Worm (Caenorhabditis elegans) whole organism, L2 larva: ENCODE measurements around the gene F20C5.11.
"Not testable (repeated sequence)": the region's sequence is repeated elsewhere in the genome, so short reads cannot be mapped to it uniquely, and the experiment has no call there.

Source experiments
- F13H6.1 ChIP-seq: sonication (generic microtip); optimal IDR thresholded peaks from 2 replicates; lab custom pipeline; 2016; ENCODE audit warnings: missing genetic modification characterization, missing compliant biosample characterization
- Y55F3AM.14 ChIP-seq: fragments of 200-800 bp; sonication (Bioruptor generic); optimal IDR thresholded peaks from 2 replicates; lab custom pipeline; 2018; ENCODE audit warnings: mild to moderate bottlenecking, missing genetic modification characterization, missing compliant biosample characterization
- ZK546.5 ChIP-seq: sonication (generic microtip); optimal IDR thresholded peaks from 2 replicates; lab custom pipeline; 2017; ENCODE audit warnings: missing biosample characterization, missing genetic modification characterization
- alr-1 ChIP-seq: fragments of 150-350 bp; optimal IDR thresholded peaks from 2 replicates; lab custom pipeline; 2014; ENCODE audit warnings: missing biosample characterization, missing genetic modification characterization
- ama-1 ChIP-seq: fragments of 150-350 bp; optimal IDR thresholded peaks from 2 replicates; lab custom pipeline; 2018; ENCODE audit warnings: inconsistent platforms
- ceh-82 ChIP-seq: fragments of 150-350 bp; optimal IDR thresholded peaks from 2 replicates; lab custom pipeline; 2014; ENCODE audit warnings: missing biosample characterization, missing genetic modification characterization
- crh-2 ChIP-seq: sonication (generic microtip); optimal IDR thresholded peaks from 2 replicates; lab custom pipeline; 2017; ENCODE audit warnings: missing biosample characterization, missing genetic modification characterization
- dmd-4 ChIP-seq: sonication (generic microtip); optimal IDR thresholded peaks from 2 replicates; lab custom pipeline; 2017; ENCODE audit warnings: missing biosample characterization, missing genetic modification characterization
- egl-27 ChIP-seq: sonication (generic microtip); optimal IDR thresholded peaks from 3 replicates; lab custom pipeline; 2017; ENCODE audit warnings: missing biosample characterization, missing genetic modification reagents, missing genetic modification characterization
- elt-1 ChIP-seq: fragments of 150-350 bp; optimal IDR thresholded peaks from 2 replicates; lab custom pipeline; 2014; ENCODE audit warnings: missing biosample characterization, missing genetic modification characterization
- lin-11 ChIP-seq: fragments of 150-350 bp; sonication (generic microtip); optimal IDR thresholded peaks from 2 replicates; lab custom pipeline; 2014; ENCODE audit warnings: missing biosample characterization, missing genetic modification characterization, inconsistent platforms, mixed read lengths
- lin-13 ChIP-seq: fragments of 150-350 bp; optimal IDR thresholded peaks from 2 replicates; lab custom pipeline; 2014; ENCODE audit warnings: missing biosample characterization, missing genetic modification reagents, missing genetic modification characterization
- lin-39 ChIP-seq: fragments of 150-350 bp; optimal IDR thresholded peaks from 2 replicates; lab custom pipeline; 2014; ENCODE audit warnings: missing biosample characterization, missing genetic modification reagents, missing genetic modification characterization
- lsy-2 ChIP-seq, 2 experiments: fragments of 150-350 bp in 1 of 2; sonication (generic microtip) in 1 of 2; optimal IDR thresholded peaks; 2 replicates each; lab custom pipeline; 2014 to 2017; ENCODE audit warnings: missing biosample characterization in 2 of 2, missing genetic modification characterization in 2 of 2
- mbf-1 ChIP-seq: sonication (generic microtip); optimal IDR thresholded peaks from 2 replicates; lab custom pipeline; 2017; ENCODE audit warnings: missing biosample characterization, missing genetic modification characterization
- nhr-21 ChIP-seq: fragments of 150-350 bp; optimal IDR thresholded peaks from 2 replicates; lab custom pipeline; 2014; ENCODE audit warnings: missing biosample characterization, missing genetic modification characterization
- nhr-23 ChIP-seq: fragments of 150-350 bp; optimal IDR thresholded peaks from 2 replicates; lab custom pipeline; 2014; ENCODE audit warnings: missing biosample characterization, missing genetic modification reagents, missing genetic modification characterization
- nhr-237 ChIP-seq: fragments of 150-350 bp; optimal IDR thresholded peaks from 2 replicates; lab custom pipeline; 2014; ENCODE audit warnings: missing biosample characterization, missing genetic modification characterization
- nhr-25 ChIP-seq: fragments of 150-350 bp; sonication (generic microtip); optimal IDR thresholded peaks from 3 replicates; lab custom pipeline; 2014; ENCODE audit warnings: missing biosample characterization, missing genetic modification characterization
- nhr-6 ChIP-seq: fragments of 150-350 bp; optimal IDR thresholded peaks from 2 replicates; lab custom pipeline; 2014; ENCODE audit warnings: missing biosample characterization, missing genetic modification characterization
- nhr-77 ChIP-seq: fragments of 150-350 bp; optimal IDR thresholded peaks from 2 replicates; lab custom pipeline; 2014; ENCODE audit warnings: missing biosample characterization, missing genetic modification characterization
- peb-1 ChIP-seq: fragments of 150-350 bp; optimal IDR thresholded peaks from 2 replicates; lab custom pipeline; 2014; ENCODE audit warnings: missing biosample characterization, missing genetic modification characterization
- sem-4 ChIP-seq: fragments of 150-350 bp; optimal IDR thresholded peaks from 2 replicates; lab custom pipeline; 2014; ENCODE audit warnings: missing biosample characterization, missing genetic modification reagents, missing genetic modification characterization
- skn-1 ChIP-seq: sonication (generic microtip); optimal IDR thresholded peaks from 2 replicates; lab custom pipeline; 2017; ENCODE audit warnings: missing biosample characterization, missing genetic modification characterization
- sma-9 ChIP-seq, 2 experiments: fragments of 150-350 bp in 1 of 2; sonication (generic microtip) in 1 of 2; optimal IDR thresholded peaks; 2 replicates each; lab custom pipeline; 2014 to 2016; ENCODE audit warnings: missing genetic modification characterization in 2 of 2, mild to moderate bottlenecking in 1 of 2, missing biosample characterization in 1 of 2, missing compliant biosample characterization in 1 of 2, missing genetic modification reagents in 1 of 2, moderate library complexity in 1 of 2
- snpc-4 ChIP-seq: fragments of 150-350 bp; optimal IDR thresholded peaks from 2 replicates; lab custom pipeline; 2014; ENCODE audit warnings: missing biosample characterization, missing genetic modification characterization
- unc-39 ChIP-seq: fragments of 150-350 bp; optimal IDR thresholded peaks from 2 replicates; lab custom pipeline; 2014; ENCODE audit warnings: missing biosample characterization, missing genetic modification characterization
- unc-55 ChIP-seq: fragments of 150-350 bp; sonication (generic microtip); optimal IDR thresholded peaks from 3 replicates; lab custom pipeline; 2014; ENCODE audit warnings: missing biosample characterization, missing genetic modification reagents, missing genetic modification characterization
- zag-1 ChIP-seq: fragments of 150-350 bp; optimal IDR thresholded peaks from 2 replicates; lab custom pipeline; 2014; ENCODE audit warnings: missing biosample characterization, missing genetic modification characterization
- ztf-11 ChIP-seq: sonication (generic microtip); optimal IDR thresholded peaks from 2 replicates; lab custom pipeline; 2017; ENCODE audit warnings: missing biosample characterization, missing genetic modification characterization
- ztf-4 ChIP-seq: fragments of 150-350 bp; optimal IDR thresholded peaks from 2 replicates; lab custom pipeline; 2014; ENCODE audit warnings: missing biosample characterization, missing genetic modification characterization

F20C5.11 gene

DNA sequence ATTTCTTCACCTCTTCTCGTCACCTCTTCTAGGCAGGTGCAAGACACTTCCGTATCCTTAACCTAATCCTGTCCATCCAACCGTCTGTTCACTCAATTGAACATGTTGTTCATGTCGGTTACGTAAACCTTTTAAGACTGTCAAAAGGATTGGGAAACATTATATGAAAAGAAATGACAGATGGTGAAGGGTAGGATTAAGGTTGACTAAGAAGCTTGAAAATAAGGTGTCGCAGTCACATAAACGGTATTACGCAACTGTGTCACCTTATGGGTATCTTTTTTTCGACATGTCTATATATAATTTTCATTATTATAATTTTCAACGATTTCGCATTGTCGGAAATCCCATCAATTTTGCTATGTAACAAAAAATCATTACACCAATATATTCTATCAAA lies 39.0 kb downstream of the F20C5.11 start:
- TF ChIP-seq nhr-6 (tag; lab: Kevin White, UChicago) (no peak), ztf-4 (tag; lab: Kevin White, UChicago) (no peak), nhr-21 (tag; lab: Kevin White, UChicago) (no peak), sem-4 (tag; lab: Kevin White, UChicago) (no peak), unc-39 (no peak), nhr-77 (tag; lab: Kevin White, UChicago) (no peak), nhr-25 (tag; lab: Kevin White, UChicago) (no peak), lin-11 (tag; lab: Kevin White, UChicago) (no peak)

DNA sequence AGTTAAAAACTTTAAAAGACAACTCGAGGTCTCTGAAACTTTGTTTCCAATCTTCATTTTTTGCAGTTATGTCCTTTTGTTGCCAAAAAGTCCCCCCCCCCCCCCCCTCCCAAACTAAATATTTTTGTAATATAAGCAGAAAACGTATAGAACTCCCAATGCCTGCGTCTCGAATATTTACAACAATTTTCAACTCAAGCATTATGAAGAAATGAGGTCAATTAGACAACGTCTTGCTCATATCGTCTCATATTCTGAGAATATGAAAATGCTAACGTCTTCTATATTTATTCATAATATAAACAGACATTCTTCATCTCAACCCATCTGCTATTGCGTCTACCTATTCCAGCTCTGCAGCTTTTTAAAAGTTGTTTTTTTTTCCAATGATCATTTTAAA lies 43.6 kb downstream of the F20C5.11 start, which contains the start of gene H23L24.1:
TSS of gene H23L24.1 (plus strand) at position 301 of the 400 bp plus-strand sequence.
- TF ChIP-seq unc-55 (no peak), zag-1 (tag; lab: Kevin White, UChicago) (no peak), skn-1 (tag; lab: Kevin White, UChicago) (no peak), egl-27 (tag; lab: Kevin White, UChicago) (no peak), lsy-2 (tag; optimal IDR thresholded peaks at IDR 0.05; lab: Kevin White, UChicago) (no peak), Y55F3AM.14 (no peak), mbf-1 (tag; lab: Kevin White, UChicago) (no peak), ceh-82 (tag; lab: Kevin White, UChicago) (no peak), peb-1 (tag; lab: Kevin White, UChicago) (no peak), nhr-6 (tag; lab: Kevin White, UChicago) (no peak), F13H6.1 (tag; lab: Kevin White, UChicago) (no peak), nhr-23 (tag; lab: Kevin White, UChicago) (no peak), elt-1 (tag; lab: Kevin White, UChicago) (no peak), nhr-77 (tag; lab: Kevin White, UChicago) (no peak), dmd-4 (tag; lab: Kevin White, UChicago) (no peak), ZK546.5 (tag; lab: Kevin White, UChicago) (no peak)

DNA sequence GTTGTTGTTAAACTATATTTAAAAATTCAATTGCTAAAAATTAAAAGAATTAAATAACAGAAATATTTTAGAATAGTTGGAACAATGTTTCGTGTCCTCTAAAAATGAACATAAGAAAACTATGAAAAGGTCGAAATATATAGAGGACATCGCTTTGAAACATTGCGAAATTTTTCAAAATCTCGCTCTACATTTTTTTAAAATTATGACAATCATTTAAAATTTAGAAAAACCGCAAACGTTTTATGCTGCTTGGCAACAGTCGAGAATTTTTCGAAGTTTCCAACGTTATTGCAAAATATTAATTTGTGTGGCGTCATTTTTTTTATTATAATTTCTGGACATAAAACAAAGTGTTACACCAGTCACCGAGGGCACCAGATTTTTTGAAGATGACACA lies 46.8 kb downstream of the F20C5.11 start, which contains the start of the genes parg-2 and ipla-5:
TSS of gene parg-2 (minus strand) at position 101 of the 400 bp plus-strand sequence.
TSS of gene ipla-5 (plus strand) at position 216 of the 400 bp plus-strand sequence.
- TF ChIP-seq peb-1 (tag; lab: Kevin White, UChicago); crh-2; lin-13 (GFP tag; lab: Kevin White, UChicago): not testable (repeated sequence)

DNA sequence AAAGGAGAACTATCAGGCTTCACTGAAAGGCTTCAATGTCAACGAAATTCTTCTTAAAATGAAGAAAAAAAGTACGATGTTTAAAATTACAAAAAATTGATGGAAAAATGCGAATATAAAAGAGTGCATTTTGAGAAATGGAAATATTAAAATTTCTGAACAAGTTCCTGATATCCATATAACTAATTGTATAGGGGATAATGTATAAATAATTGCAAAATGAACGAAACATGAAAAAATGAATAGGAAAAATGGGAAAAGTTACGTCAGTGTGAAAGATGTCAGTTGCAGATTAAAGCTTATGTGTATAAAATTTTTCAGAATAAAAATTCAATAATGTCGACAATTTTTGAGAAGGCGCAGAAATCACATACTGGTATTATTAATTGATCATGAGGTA lies 53.8 kb downstream of the F20C5.11 start:
- TF ChIP-seq alr-1 (tag; lab: Kevin White, UChicago), result no peak
- no peak for TF ChIP-seq nhr-23 (tag; lab: Kevin White, UChicago)
- TF ChIP-seq ama-1 (lab: Kevin White, UChicago), result no peak
- no peak for TF ChIP-seq lin-11 (tag; lab: Kevin White, UChicago)
- TF ChIP-seq lin-39, result no peak
- TF ChIP-seq snpc-4 (tag; lab: Kevin White, UChicago), result no peak
- TF ChIP-seq zag-1 (tag; lab: Kevin White, UChicago), result no peak
- TF ChIP-seq nhr-237 (tag; lab: Kevin White, UChicago), result no peak
- TF ChIP-seq sma-9 (GFP tag; optimal IDR thresholded peaks at IDR 0.05; lab: Kevin White, UChicago), result no peak
- TF ChIP-seq sma-9 (tag; optimal IDR thresholded peaks at IDR 0.05; lab: Kevin White, UChicago), result no peak
- TF ChIP-seq Y55F3AM.14, result no peak
- TF ChIP-seq elt-1 (tag; lab: Kevin White, UChicago), result no peak
- TF ChIP-seq, all 48 proteins: peak for 0

DNA sequence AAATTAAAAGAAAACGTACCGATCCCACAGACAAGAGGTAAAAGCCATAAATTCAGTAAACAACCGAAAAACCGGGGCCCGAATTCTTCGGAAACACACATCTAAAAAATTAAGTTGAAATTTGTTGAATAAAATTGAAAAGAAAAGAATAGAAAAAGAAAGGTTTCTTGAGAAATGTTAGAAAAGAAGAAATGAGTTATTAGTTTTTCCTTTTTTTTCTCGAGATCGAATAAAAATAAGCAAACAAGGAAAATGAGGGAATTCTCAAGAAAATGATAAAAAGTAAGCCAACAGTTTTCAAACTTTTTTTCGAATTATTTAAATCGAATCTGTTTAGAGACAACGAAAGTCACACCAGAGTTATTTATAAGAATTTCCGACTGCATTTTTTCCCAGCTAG lies 56.3 kb downstream of the F20C5.11 start, which contains the start of gene H23L24.4:
TSS of gene H23L24.4 (minus strand) at position 101 of the 400 bp plus-strand sequence.
- TF ChIP-seq crh-2 (no peak), sem-4 (tag; lab: Kevin White, UChicago) (no peak), ama-1 (lab: Kevin White, UChicago) (no peak), ztf-11 (no peak), skn-1 (tag; lab: Kevin White, UChicago) (no peak)
